Fruit fly (Drosophila melanogaster) whole organism, embryonic: Measurements from ENCODE around the gene Wdfy2.
A peak's percentile ranks its signal among the peaks of the same experiment; 100 is the strongest.

ENCODE experiments used
- Atf-2 ChIP-seq: fragments of 200-800 bp; sonication (Bioruptor generic); optimal IDR thresholded peaks from 2 replicates; lab custom pipeline; 2016; ENCODE audit warnings: missing biosample characterization, missing genetic modification characterization
- C15 ChIP-seq: fragments of 200-800 bp; sonication (Bioruptor generic); IDR thresholded peaks from 3 replicates; pipeline ENCODE4 v1.3.6; 2022; ENCODE audit warnings: missing biosample characterization, missing genetic modification characterization
- CG1024 ChIP-seq: fragments of 200-800 bp; sonication (Bioruptor generic); IDR thresholded peaks from 2 replicates; pipeline ENCODE4 v1.3.6; 2022; ENCODE audit warnings: missing biosample characterization, missing genetic modification characterization
- CG11504 ChIP-seq: fragments of 200-800 bp; sonication (Bioruptor generic); optimal IDR thresholded peaks from 3 replicates; lab custom pipeline; 2019; ENCODE audit warnings: missing biosample characterization, mild to moderate bottlenecking, missing genetic modification characterization, moderate library complexity
- CG11723 ChIP-seq: fragments of 200-800 bp; sonication (Bioruptor generic); optimal IDR thresholded peaks from 2 replicates; lab custom pipeline; 2017; ENCODE audit warnings: missing biosample characterization, mild to moderate bottlenecking, missing genetic modification characterization
- CG12391 ChIP-seq: fragments of 200-800 bp; sonication (Bioruptor generic); optimal IDR thresholded peaks from 3 replicates; lab custom pipeline; 2018; ENCODE audit warnings: missing biosample characterization, mild to moderate bottlenecking, missing genetic modification characterization, moderate library complexity
- CG12942 ChIP-seq: fragments of 200-800 bp; sonication (Bioruptor generic); optimal IDR thresholded peaks from 3 replicates; lab custom pipeline; 2016; ENCODE audit warnings: missing biosample characterization, missing genetic modification characterization
- CG17359 ChIP-seq: fragments of 200-800 bp; sonication (Bioruptor generic); optimal IDR thresholded peaks from 3 replicates; lab custom pipeline; 2018; ENCODE audit warnings: missing biosample characterization, mild to moderate bottlenecking, missing genetic modification characterization, moderate library complexity
- CG17361 ChIP-seq: fragments of 200-800 bp; sonication (Bioruptor generic); IDR thresholded peaks from 3 replicates; pipeline ENCODE4 v1.3.6; 2022; ENCODE audit warnings: missing biosample characterization, missing genetic modification characterization
- CG18476 ChIP-seq: fragments of 200-800 bp; sonication (Bioruptor generic); optimal IDR thresholded peaks from 2 replicates; lab custom pipeline; 2016; ENCODE audit warnings: missing biosample characterization, mild to moderate bottlenecking, missing genetic modification characterization
- CG2202 ChIP-seq: fragments of 200-800 bp; sonication (Bioruptor generic); optimal IDR thresholded peaks from 2 replicates; lab custom pipeline; 2018; ENCODE audit warnings: missing biosample characterization, mild to moderate bottlenecking, missing genetic modification characterization
- CG2712 ChIP-seq: fragments of 200-800 bp; optimal IDR thresholded peaks from 3 replicates; lab custom pipeline; 2019; ENCODE audit warnings: missing biosample characterization, mild to moderate bottlenecking, missing genetic modification characterization, moderate library complexity
- CG34422 ChIP-seq: fragments of 200-800 bp; sonication (Bioruptor generic); IDR thresholded peaks from 3 replicates; pipeline ENCODE4 v1.3.6; 2022; ENCODE audit warnings: missing biosample characterization, missing genetic modification characterization
- CG4424 ChIP-seq: fragments of 200-800 bp; sonication (Bioruptor generic); optimal IDR thresholded peaks from 3 replicates; lab custom pipeline; 2016; ENCODE audit warnings: missing biosample characterization, missing genetic modification characterization
- CG4730 ChIP-seq: fragments of 200-800 bp; sonication (Bioruptor generic); IDR thresholded peaks from 2 replicates; pipeline ENCODE4 v1.3.6; 2022; ENCODE audit warnings: missing biosample characterization, missing genetic modification characterization
- CG4820 ChIP-seq: fragments of 200-800 bp; sonication (Bioruptor generic); optimal IDR thresholded peaks from 3 replicates; lab custom pipeline; 2016; ENCODE audit warnings: missing biosample characterization, missing genetic modification characterization
- CG5245 ChIP-seq: fragments of 200-800 bp; sonication (Bioruptor generic); optimal IDR thresholded peaks from 3 replicates; lab custom pipeline; 2016; ENCODE audit warnings: missing biosample characterization, missing genetic modification characterization
- CG6689 ChIP-seq: fragments of 200-800 bp; sonication (Bioruptor generic); IDR thresholded peaks from 2 replicates; pipeline ENCODE4 v1.3.6; 2022; ENCODE audit warnings: missing biosample characterization, missing genetic modification characterization
- CG7372 ChIP-seq: fragments of 200-800 bp; sonication (Bioruptor generic); IDR thresholded peaks from 2 replicates; pipeline ENCODE4 v1.3.6; 2022; ENCODE audit warnings: missing biosample characterization, missing genetic modification characterization
- CkIIα-i1 ChIP-seq: fragments of 200-800 bp; sonication (Bioruptor generic); IDR thresholded peaks from 2 replicates; pipeline ENCODE4 v1.3.6; 2022; ENCODE audit warnings: missing biosample characterization, missing genetic modification characterization
- CoRest ChIP-seq: fragments of 200-800 bp; sonication (Bioruptor generic); optimal IDR thresholded peaks from 3 replicates; lab custom pipeline; 2018; ENCODE audit warnings: missing biosample characterization, mild to moderate bottlenecking, missing genetic modification characterization, moderate library complexity
- D19B ChIP-seq: fragments of 200-800 bp; sonication (Bioruptor generic); optimal IDR thresholded peaks from 2 replicates; lab custom pipeline; 2017; ENCODE audit warnings: missing biosample characterization, mild to moderate bottlenecking, missing genetic modification characterization
- Fer3 ChIP-seq: fragments of 200-800 bp; sonication (Bioruptor generic); optimal IDR thresholded peaks from 2 replicates; lab custom pipeline; 2018; ENCODE audit warnings: missing biosample characterization, mild to moderate bottlenecking, missing genetic modification characterization, moderate library complexity
- Lhr ChIP-seq: fragments of 200-800 bp; sonication (Bioruptor generic); optimal IDR thresholded peaks from 3 replicates; lab custom pipeline; 2017; ENCODE audit warnings: mild to moderate bottlenecking, missing biosample characterization, missing genetic modification reagents, missing genetic modification characterization
- MBD-R2 ChIP-seq: fragments of 200-800 bp; sonication (Bioruptor generic); IDR thresholded peaks from 2 replicates; pipeline ENCODE4 v1.3.6; 2022; ENCODE audit warnings: missing biosample characterization, missing genetic modification characterization
- Med ChIP-seq: fragments of 200-800 bp; sonication (Bioruptor generic); peaks from one replicate; lab custom pipeline; 2016; ENCODE audit warnings: missing biosample characterization, missing genetic modification characterization, mild to moderate bottlenecking, inconsistent platforms, moderate library complexity
- Mrtf ChIP-seq: fragments of 200-800 bp; sonication (Bioruptor generic); IDR thresholded peaks from 3 replicates; pipeline ENCODE4 v1.3.6; 2022; ENCODE audit warnings: missing biosample characterization, missing genetic modification characterization
- NfI ChIP-seq: fragments of 200-800 bp; sonication (Bioruptor generic); optimal IDR thresholded peaks from 3 replicates; lab custom pipeline; 2018; ENCODE audit warnings: missing biosample characterization, mild to moderate bottlenecking, missing genetic modification characterization, moderate library complexity
- Oli ChIP-seq: fragments of 200-800 bp; sonication (Bioruptor generic); optimal IDR thresholded peaks from 2 replicates; lab custom pipeline; 2018; ENCODE audit warnings: missing biosample characterization, mild to moderate bottlenecking, missing genetic modification characterization, moderate library complexity
- Ptx1 ChIP-seq: fragments of 200-800 bp; sonication (Bioruptor generic); IDR thresholded peaks from 2 replicates; pipeline ENCODE4 v1.3.6; 2022; ENCODE audit warnings: missing biosample characterization, missing genetic modification characterization
- Ravus ChIP-seq: fragments of 200-800 bp; sonication (Bioruptor generic); IDR thresholded peaks from 2 replicates; pipeline ENCODE4 v1.3.6; 2022; ENCODE audit warnings: missing biosample characterization, missing genetic modification characterization
- Trl ChIP-seq, 3 experiments: fragments of >200 bp in 2 of 3; fragments of 200-800 bp in 1 of 3; sonication (Bioruptor generic) in 1 of 3; optimal IDR thresholded peaks; 2 replicates in 1 of 3; 3 replicates in 2 of 3; lab custom pipeline; 2016 to 2017; ENCODE audit warnings: missing biosample characterization in 1 of 3, missing genetic modification characterization in 1 of 3
- gt ChIP-seq: fragments of 200-800 bp; sonication (Bioruptor generic); IDR thresholded peaks from 2 replicates; pipeline ENCODE4 v1.3.6; 2022; ENCODE audit warnings: missing biosample characterization, missing genetic modification characterization
- h ChIP-seq: fragments of >200 bp; optimal IDR thresholded peaks from 2 replicates; lab custom pipeline; 2017
- hkb ChIP-seq, 2 experiments: fragments of 200-800 bp in 1 of 2; fragments of >200 bp in 1 of 2; sonication (Bioruptor generic) in 1 of 2; IDR thresholded peaks in 1 of 2; optimal IDR thresholded peaks in 1 of 2; 2 replicates each; pipeline versions ENCODE4 v1.3.6 to Lab custom; 2017 to 2022; ENCODE audit warnings: missing biosample characterization in 1 of 2, missing genetic modification characterization in 1 of 2
- nerfin-1 ChIP-seq: fragments of 200-800 bp; sonication (Bioruptor generic); optimal IDR thresholded peaks from 3 replicates; lab custom pipeline; 2019; ENCODE audit warnings: missing biosample characterization, mild to moderate bottlenecking, missing genetic modification characterization, moderate library complexity
- nerfin-2 ChIP-seq: fragments of 200-800 bp; sonication (Bioruptor generic); IDR thresholded peaks from 2 replicates; pipeline ENCODE4 v1.3.6; 2022; ENCODE audit warnings: missing biosample characterization, missing genetic modification characterization; ENCODE audit not compliant: partially characterized antibody
- nmo ChIP-seq: fragments of 200-800 bp; sonication (Bioruptor generic); optimal IDR thresholded peaks from 2 replicates; lab custom pipeline; 2018; ENCODE audit warnings: missing biosample characterization, mild to moderate bottlenecking, missing genetic modification characterization, moderate library complexity
- onecut ChIP-seq: fragments of 200-800 bp; sonication (Bioruptor generic); IDR thresholded peaks from 2 replicates; pipeline ENCODE4 v1.3.6; 2022; ENCODE audit warnings: missing biosample characterization, missing genetic modification characterization
- salm ChIP-seq: fragments of 200-800 bp; sonication (Bioruptor generic); optimal IDR thresholded peaks from 2 replicates; lab custom pipeline; 2018; ENCODE audit warnings: missing biosample characterization, mild to moderate bottlenecking, missing genetic modification characterization
- slbo ChIP-seq: fragments of 200-800 bp; sonication (Bioruptor generic); IDR thresholded peaks from 2 replicates; pipeline ENCODE4 v1.3.6; 2022; ENCODE audit warnings: missing biosample characterization, missing genetic modification characterization
- ssp ChIP-seq: fragments of 200-800 bp; sonication (Bioruptor generic); IDR thresholded peaks from 2 replicates; pipeline ENCODE4 v1.3.6; 2022; ENCODE audit warnings: missing biosample characterization, missing genetic modification characterization
- stc ChIP-seq: fragments of 200-800 bp; sonication (Bioruptor generic); IDR thresholded peaks from 2 replicates; pipeline ENCODE4 v1.3.6; 2022; ENCODE audit warnings: missing biosample characterization, missing genetic modification characterization
- stwl ChIP-seq: fragments of 200-800 bp; sonication (Bioruptor generic); optimal IDR thresholded peaks from 3 replicates; lab custom pipeline; 2018; ENCODE audit warnings: missing biosample characterization, mild to moderate bottlenecking, missing genetic modification characterization, moderate library complexity
- tll ChIP-seq, 2 experiments: fragments of 200-800 bp in 1 of 2; fragments of >200 bp in 1 of 2; sonication (Bioruptor generic) in 1 of 2; optimal IDR thresholded peaks; 2 replicates each; lab custom pipeline; 2017 to 2019; ENCODE audit warnings: missing biosample characterization in 2 of 2, missing genetic modification characterization in 2 of 2, mild to moderate bottlenecking in 1 of 2, moderate library complexity in 1 of 2
- trem ChIP-seq: fragments of 200-800 bp; optimal IDR thresholded peaks from 3 replicates; lab custom pipeline; 2019; ENCODE audit warnings: missing biosample characterization, mild to moderate bottlenecking, missing genetic modification characterization, moderate library complexity
- ttk ChIP-seq: fragments of 200-800 bp; sonication (Bioruptor generic); IDR thresholded peaks from 2 replicates; pipeline ENCODE4 v2.1.2; 2022; ENCODE audit warnings: missing biosample characterization, missing genetic modification characterization
- zfh2 ChIP-seq: fragments of 200-800 bp; sonication (Bioruptor generic); optimal IDR thresholded peaks from 2 replicates; lab custom pipeline; 2016; ENCODE audit warnings: missing biosample characterization, missing genetic modification characterization

Gene Wdfy2

DNA sequence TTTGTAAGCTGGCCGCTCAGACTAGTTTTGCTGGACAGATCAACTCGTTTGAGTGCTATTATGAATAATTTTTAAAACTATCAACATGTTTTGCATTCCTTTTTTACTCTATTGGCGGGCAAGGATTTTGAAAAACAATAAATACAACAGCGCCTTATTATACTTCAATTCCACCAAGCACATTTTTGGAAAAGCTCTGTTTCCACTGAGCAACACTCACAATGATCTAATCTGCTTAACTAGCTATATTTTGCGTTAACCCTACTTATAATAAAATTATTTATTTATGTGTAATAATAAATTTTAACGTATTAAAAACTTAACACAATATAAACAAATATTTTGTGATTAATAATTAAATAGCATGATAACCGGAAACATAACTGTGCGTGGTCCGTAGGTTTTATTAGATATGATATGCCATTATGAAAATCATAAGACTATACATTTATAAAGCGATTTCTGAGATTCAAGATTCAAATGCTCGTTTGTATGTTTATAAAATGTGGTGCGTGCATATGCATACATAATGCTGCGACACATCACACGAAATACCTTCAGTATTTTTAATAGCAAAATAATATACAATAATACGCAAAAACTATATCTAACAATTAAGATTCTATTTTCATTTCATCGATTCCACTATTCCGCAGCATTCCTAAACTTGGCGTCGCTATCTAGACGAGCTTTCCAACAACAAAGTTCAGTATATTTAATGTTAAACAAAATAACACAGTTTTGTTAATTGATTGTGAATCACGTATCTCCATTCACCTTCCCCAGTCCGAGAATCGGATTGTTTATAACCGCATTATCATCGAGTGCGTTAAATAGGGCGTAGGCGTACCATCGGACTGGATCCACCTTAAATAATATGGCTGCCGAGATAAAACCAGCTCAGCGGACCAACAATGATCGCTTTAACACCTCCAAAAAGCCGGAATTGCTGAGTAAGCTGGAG lies at the start of gene Wdfy2, which contains the start of gene pie (continued):
- no peak for TF ChIP-seq CG5245 (GFP tag; lab: Kevin White, UChicago)
- peak; percentile 2 for TF ChIP-seq nerfin-1 (tag; lab: Kevin White, UChicago)
- TF ChIP-seq CG4820, result no peak
- TF ChIP-seq C15 (GFP tag; lab: Robert Waterston, UW), result no peak
- no peak for TF ChIP-seq CG7372
- no peak for TF ChIP-seq NfI (GFP tag; lab: Kevin White, UChicago)
- TF ChIP-seq zfh2 (GFP tag; lab: Kevin White, UChicago), result no peak
- no peak for TF ChIP-seq Atf-2
- TF ChIP-seq Med, result peak; percentile 65
- TF ChIP-seq gt (GFP tag; lab: Robert Waterston, UW), result no peak
- TF ChIP-seq CG11723 (GFP tag; lab: Kevin White, UChicago), result peak; percentile 74
- peak; percentile 89 for TF ChIP-seq CG1024
- TF ChIP-seq onecut (GFP tag; lab: Robert Waterston, UW), result no peak
- no peak for TF ChIP-seq CG4424 (GFP tag; lab: Kevin White, UChicago)
- peak; percentile 29 for TF ChIP-seq nmo (GFP tag; lab: Kevin White, UChicago)
- TF ChIP-seq CG34422 (GFP tag; lab: Robert Waterston, UW), result no peak; the same call in 2 of the 3 replicates
- no peak for TF ChIP-seq Mrtf (GFP tag; lab: Robert Waterston, UW)
- TF ChIP-seq CG17359 (tag; lab: Kevin White, UChicago), result no peak
- TF ChIP-seq CG2202, result no peak
- peak; percentile 56; the same call in 1 of the 3 replicates for TF ChIP-seq CG17361 (GFP tag; lab: Robert Waterston, UW)
- TF ChIP-seq ssp (GFP tag; lab: Robert Waterston, UW), result peak; percentile 97
- peak; percentile 21 for TF ChIP-seq CG2712 (tag; lab: Kevin White, UChicago)
- TF ChIP-seq CkIIα-i1 (GFP tag; lab: Robert Waterston, UW), result no peak
- no peak for TF ChIP-seq CG18476
- 0 out of 2 replicates have a peak, but pooled peaks have one; percentile 22 for TF ChIP-seq slbo (GFP tag; lab: Robert Waterston, UW)
- TF ChIP-seq Lhr (GFP tag; lab: Kevin White, UChicago), result no peak
- TF ChIP-seq D19B (GFP tag; lab: Kevin White, UChicago), result no peak
- peak; percentile 9 for TF ChIP-seq CG12391
- TF ChIP-seq salm (tag; lab: Kevin White, UChicago), result no peak
- TF ChIP-seq CG6689 (GFP tag; lab: Robert Waterston, UW), result no peak
- TF ChIP-seq stc (GFP tag; lab: Robert Waterston, UW), result no peak
- no peak for TF ChIP-seq Oli (tag; lab: Kevin White, UChicago)
- no peak for TF ChIP-seq ttk (GFP tag; lab: Robert Waterston, UW)
- peak; percentile 4 for TF ChIP-seq trem (tag; lab: Kevin White, UChicago)
- TF ChIP-seq nerfin-2 (GFP tag; lab: Robert Waterston, UW), result no peak
- TF ChIP-seq Trl (optimal IDR thresholded peaks at IDR 0.05; lab: Kevin White, UChicago), result no peak
- TF ChIP-seq Trl (GFP tag; optimal IDR thresholded peaks at IDR 0.05; lab: Kevin White, UChicago), result no peak
- TF ChIP-seq stwl (tag; lab: Kevin White, UChicago), result no peak
- no peak for TF ChIP-seq CG11504
- TF ChIP-seq CoRest (tag; lab: Kevin White, UChicago), result peak; percentile 28
- peak; percentile 40; the same call in 1 of the 2 replicates for TF ChIP-seq MBD-R2
- no peak for TF ChIP-seq CG12942 (GFP tag; lab: Kevin White, UChicago)
- no peak for TF ChIP-seq CG4730 (GFP tag; lab: Robert Waterston, UW)
- TF ChIP-seq hkb (optimal IDR thresholded peaks at IDR 0.05; lab: Kevin White, UChicago), result no peak
- TF ChIP-seq hkb (GFP tag; IDR thresholded peaks at IDR 0.05; lab: Robert Waterston, UW), result no peak
- no peak for TF ChIP-seq Fer3
- TF ChIP-seq h (lab: Kevin White, UChicago), result no peak
- TF ChIP-seq tll (GFP tag; optimal IDR thresholded peaks at IDR 0.05; lab: Kevin White, UChicago), result no peak
- TF ChIP-seq Ravus (GFP tag; lab: Robert Waterston, UW), result no peak
- 0 out of 2 replicates have a peak, but pooled peaks have one; percentile 28 for TF ChIP-seq Ptx1
